Worm (Caenorhabditis elegans) whole organism, mixed stage, embryonic: Measurements from ENCODE around the gene ZK228.10.

Experiments used
- M03D4.4 ChIP-seq: sonication (generic microtip); optimal IDR thresholded peaks from 2 replicates; lab custom pipeline; 2017; ENCODE audit warnings: mild to moderate bottlenecking, missing genetic modification characterization, missing compliant biosample characterization
- bed-3 ChIP-seq: fragments of 200-800 bp; sonication (Bioruptor generic); optimal IDR thresholded peaks from 3 replicates; lab custom pipeline; 2018; ENCODE audit warnings: mild to moderate bottlenecking, missing genetic modification characterization, moderate library complexity, missing compliant biosample characterization
- blmp-1 ChIP-seq: fragments of 150-350 bp; optimal IDR thresholded peaks from 2 replicates; lab custom pipeline; 2014; ENCODE audit warnings: missing biosample characterization, missing genetic modification characterization
- ceh-39 ChIP-seq: fragments of 150-350 bp; optimal IDR thresholded peaks from 2 replicates; lab custom pipeline; 2014; ENCODE audit warnings: missing biosample characterization, missing genetic modification characterization
- ceh-83 ChIP-seq: fragments of 200-800 bp; sonication (Bioruptor generic); optimal IDR thresholded peaks from 2 replicates; lab custom pipeline; 2018; ENCODE audit warnings: mild to moderate bottlenecking, missing genetic modification characterization, missing compliant biosample characterization
- ces-1 ChIP-seq: fragments of 150-350 bp; optimal IDR thresholded peaks from 2 replicates; lab custom pipeline; 2014; ENCODE audit warnings: missing biosample characterization, missing genetic modification reagents, missing genetic modification characterization
- cnd-1 ChIP-seq: fragments of 200-800 bp; sonication (Bioruptor generic); optimal IDR thresholded peaks from 2 replicates; lab custom pipeline; 2018; ENCODE audit warnings: mild to moderate bottlenecking, missing genetic modification characterization, missing compliant biosample characterization
- drap-1 ChIP-seq: fragments of 200-800 bp; sonication (Bioruptor generic); optimal IDR thresholded peaks from 3 replicates; lab custom pipeline; 2018; ENCODE audit warnings: mild to moderate bottlenecking, missing genetic modification characterization, missing compliant biosample characterization
- elt-3 ChIP-seq: fragments of 150-350 bp; optimal IDR thresholded peaks from 2 replicates; lab custom pipeline; 2014; ENCODE audit warnings: missing biosample characterization, missing genetic modification characterization
- flh-1 ChIP-seq: fragments of 200-800 bp; sonication (Bioruptor generic); optimal IDR thresholded peaks from 2 replicates; lab custom pipeline; 2018; ENCODE audit warnings: mild to moderate bottlenecking, missing genetic modification characterization, moderate library complexity, missing compliant biosample characterization
- lin-13 ChIP-seq: fragments of 150-350 bp; optimal IDR thresholded peaks from 2 replicates; lab custom pipeline; 2014; ENCODE audit warnings: missing biosample characterization, missing genetic modification characterization
- lin-32 ChIP-seq: fragments of 200-800 bp; sonication (Bioruptor generic); optimal IDR thresholded peaks from 2 replicates; lab custom pipeline; 2018; ENCODE audit warnings: mild to moderate bottlenecking, missing genetic modification characterization, missing compliant biosample characterization
- lsy-2 ChIP-seq: fragments of 150-350 bp; optimal IDR thresholded peaks from 2 replicates; lab custom pipeline; 2014; ENCODE audit warnings: missing biosample characterization, missing genetic modification characterization
- mab-5 ChIP-seq: fragments of 150-350 bp; optimal IDR thresholded peaks from 2 replicates; lab custom pipeline; 2014; ENCODE audit warnings: missing biosample characterization, missing genetic modification characterization
- mep-1 ChIP-seq: fragments of 150-350 bp; optimal IDR thresholded peaks from 2 replicates; lab custom pipeline; 2017; ENCODE audit warnings: missing biosample characterization, missing genetic modification reagents, missing genetic modification characterization, inconsistent platforms
- mls-2 ChIP-seq: sonication (generic microtip); optimal IDR thresholded peaks from 2 replicates; lab custom pipeline; 2016; ENCODE audit warnings: mild to moderate bottlenecking, missing genetic modification characterization, moderate library complexity, missing compliant biosample characterization
- nhr-2 ChIP-seq: fragments of 150-350 bp; optimal IDR thresholded peaks from 2 replicates; lab custom pipeline; 2014; ENCODE audit warnings: missing biosample characterization, missing genetic modification characterization
- nhr-28 ChIP-seq: fragments of 150-350 bp; optimal IDR thresholded peaks from 2 replicates; lab custom pipeline; 2014; ENCODE audit warnings: missing biosample characterization, missing genetic modification characterization
- nhr-76 ChIP-seq: sonication (generic microtip); optimal IDR thresholded peaks from 2 replicates; lab custom pipeline; 2017; ENCODE audit warnings: missing biosample characterization, missing genetic modification characterization
- pha-4 ChIP-seq: fragments of 150-350 bp; optimal IDR thresholded peaks from 2 replicates; lab custom pipeline; 2018; ENCODE audit warnings: missing biosample characterization, missing genetic modification reagents, missing genetic modification characterization
- sem-2 ChIP-seq: fragments of 200-800 bp; sonication (Bioruptor generic); optimal IDR thresholded peaks from 2 replicates; lab custom pipeline; 2018; ENCODE audit warnings: mild to moderate bottlenecking, missing genetic modification characterization, missing compliant biosample characterization
- sptf-1 ChIP-seq: sonication (generic microtip); optimal IDR thresholded peaks from 2 replicates; lab custom pipeline; 2017; ENCODE audit warnings: mild to moderate bottlenecking, missing genetic modification characterization, moderate library complexity, missing compliant biosample characterization
- tbx-8 ChIP-seq: fragments of 200-800 bp; sonication (Bioruptor generic); optimal IDR thresholded peaks from 2 replicates; lab custom pipeline; 2018; ENCODE audit warnings: mild to moderate bottlenecking, missing genetic modification characterization, moderate library complexity, missing compliant biosample characterization
- unc-120 ChIP-seq: sonication (generic microtip); optimal IDR thresholded peaks from 2 replicates; lab custom pipeline; 2017; ENCODE audit warnings: missing genetic modification characterization, missing compliant biosample characterization; ENCODE audit not compliant: poor library complexity, severe bottlenecking
- unc-39 ChIP-seq: fragments of 150-350 bp; optimal IDR thresholded peaks from 2 replicates; lab custom pipeline; 2014; ENCODE audit warnings: missing biosample characterization, missing genetic modification characterization
- unc-62 ChIP-seq: fragments of 150-350 bp; optimal IDR thresholded peaks from 2 replicates; lab custom pipeline; 2014; ENCODE audit warnings: missing biosample characterization, missing genetic modification reagents, missing genetic modification characterization
- ztf-11 ChIP-seq: fragments of 150-350 bp; optimal IDR thresholded peaks from 2 replicates; lab custom pipeline; 2014; ENCODE audit warnings: missing biosample characterization, missing genetic modification characterization

The ZK228.10 gene

ce11 chrV:18414051-18414450 is 42.6 kb upstream of the ZK228.10 start, which contains the start of gene txt-8:
txt-8 (plus strand) TSS chrV:18414351.
- no peak for TF ChIP-seq mls-2
- TF ChIP-seq lin-13 (tag; lab: Kevin White, UChicago): no peak
- TF ChIP-seq ceh-83 (GFP tag; lab: Kevin White, UChicago): no peak
- TF ChIP-seq flh-1 (GFP tag; lab: Kevin White, UChicago): no peak
- TF ChIP-seq unc-62: no peak
- TF ChIP-seq ztf-11 (tag; lab: Kevin White, UChicago): no peak
- no peak for TF ChIP-seq blmp-1 (tag; lab: Kevin White, UChicago)

ce11 chrV:18420797-18421196 is 35.9 kb upstream of the ZK228.10 start, which contains the start of gene srj-26:
srj-26 (plus strand) TSS chrV:18421097.
- TF ChIP-seq lin-32 (GFP tag; lab: Kevin White, UChicago) (no peak), lsy-2 (tag; lab: Kevin White, UChicago) (no peak), bed-3 (GFP tag; lab: Kevin White, UChicago) (no peak), M03D4.4 (tag; lab: Kevin White, UChicago) (no peak)

- TF ChIP-seq mls-2: no peak
- TF ChIP-seq ztf-11 (tag; lab: Kevin White, UChicago): no peak
- no peak for TF ChIP-seq sptf-1 (tag; lab: Kevin White, UChicago)
- TF ChIP-seq ceh-39 (tag; lab: Kevin White, UChicago): no peak
- TF ChIP-seq unc-62: no peak
- no peak for TF ChIP-seq bed-3 (GFP tag; lab: Kevin White, UChicago)
Measured at ce11 chrV:18424471-18424870, 32.2 kb upstream of the ZK228.10 start, which contains the start of gene ZK262.4. ZK262.4 (minus strand) TSS chrV:18424571.

ce11 chrV:18425544-18425943 is 31.1 kb upstream of the ZK228.10 start, which contains the start of gene ZK262.19:
ZK262.19 (minus strand) TSS chrV:18425644.
- TF ChIP-seq tbx-8 (GFP tag; lab: Kevin White, UChicago) (no peak), lsy-2 (tag; lab: Kevin White, UChicago) (no peak), mep-1 (tag; lab: Kevin White, UChicago) (no peak), nhr-2 (tag; lab: Kevin White, UChicago) (no peak), sem-2 (GFP tag; lab: Kevin White, UChicago) (no peak), ceh-39 (tag; lab: Kevin White, UChicago) (no peak), drap-1 (GFP tag; lab: Kevin White, UChicago) (no peak), unc-39 (tag; lab: Kevin White, UChicago) (no peak)

ce11 chrV:18426280-18426679 is 30.4 kb upstream of the ZK228.10 start, which contains the start of gene srw-83:
srw-83 (plus strand) TSS chrV:18426580.
- TF ChIP-seq mls-2 (no peak), nhr-2 (tag; lab: Kevin White, UChicago) (no peak), unc-62 (no peak), unc-120 (tag; lab: Kevin White, UChicago) (no peak), cnd-1 (no peak), M03D4.4 (tag; lab: Kevin White, UChicago) (no peak), elt-3 (tag; lab: Kevin White, UChicago) (no peak), nhr-28 (no peak), ceh-83 (GFP tag; lab: Kevin White, UChicago) (no peak), nhr-76 (tag; lab: Kevin White, UChicago) (no peak)

ce11 chrV:18430826-18431225 is 25.8 kb upstream of the ZK228.10 start:
- peak; percentile 3 for TF ChIP-seq drap-1 (GFP tag; lab: Kevin White, UChicago)
- no peak for TF ChIP-seq mls-2
- TF ChIP-seq, all 35 proteins: peak for 1

ce11 chrV:18431450-18431849 is 25.2 kb upstream of the ZK228.10 start, which contains the start of gene srw-82:
srw-82 (plus strand) TSS chrV:18431750.
- TF ChIP-seq sptf-1 (tag; lab: Kevin White, UChicago) (no peak), flh-1 (GFP tag; lab: Kevin White, UChicago) (no peak)

- no peak for TF ChIP-seq ces-1 (GFP tag; lab: Kevin White, UChicago)
- no peak for TF ChIP-seq nhr-28
- TF ChIP-seq unc-62: no peak
- no peak for TF ChIP-seq pha-4 (tag; lab: Kevin White, UChicago)
- no peak for TF ChIP-seq mab-5 (tag; lab: Kevin White, UChicago)
- no peak for TF ChIP-seq ceh-83 (GFP tag; lab: Kevin White, UChicago)
- TF ChIP-seq elt-3 (tag; lab: Kevin White, UChicago): no peak
- TF ChIP-seq sptf-1 (tag; lab: Kevin White, UChicago): no peak
- no peak for TF ChIP-seq tbx-8 (GFP tag; lab: Kevin White, UChicago)
- TF ChIP-seq, all 35 proteins: peak for 0
Measured at ce11 chrV:18434961-18435360, 21.7 kb upstream of the ZK228.10 start, which contains the start of gene ZK262.20. ZK262.20 (minus strand) TSS chrV:18435061.
